Fruit fly (Drosophila melanogaster) whole organism, embryonic: ENCODE measurements around the gene Cpn.
A peak's percentile ranks its signal among the peaks of the same experiment; 100 is the strongest.

Experiments used
- CG10267 ChIP-seq: fragments of 200-800 bp; sonication (Bioruptor generic); optimal IDR thresholded peaks from 2 replicates; lab custom pipeline; 2018; ENCODE audit warnings: missing biosample characterization, mild to moderate bottlenecking, missing genetic modification characterization, moderate library complexity
- CG10321 ChIP-seq: fragments of 200-800 bp; sonication (Bioruptor generic); IDR thresholded peaks from 2 replicates; pipeline ENCODE4 v1.3.6; 2022; ENCODE audit warnings: missing biosample characterization, missing genetic modification characterization
- CG10959 ChIP-seq: fragments of 200-800 bp; sonication (Bioruptor generic); IDR thresholded peaks from 2 replicates; pipeline ENCODE4 v1.3.6; 2022; ENCODE audit warnings: missing biosample characterization, missing genetic modification characterization
- CG12236 ChIP-seq: fragments of 200-800 bp; sonication (Bioruptor generic); optimal IDR thresholded peaks from 2 replicates; lab custom pipeline; 2016; ENCODE audit warnings: missing biosample characterization, missing genetic modification characterization
- CG13624 ChIP-seq: fragments of 200-800 bp; sonication (Bioruptor generic); optimal IDR thresholded peaks from 2 replicates; lab custom pipeline; 2016; ENCODE audit warnings: missing biosample characterization, missing genetic modification characterization
- CG15479 ChIP-seq: fragments of 200-800 bp; sonication (Bioruptor generic); optimal IDR thresholded peaks from 3 replicates; lab custom pipeline; 2019; ENCODE audit warnings: missing biosample characterization, mild to moderate bottlenecking, missing genetic modification characterization, moderate library complexity
- CG15514 ChIP-seq: fragments of 200-800 bp; sonication (Bioruptor generic); optimal IDR thresholded peaks from 3 replicates; lab custom pipeline; 2017; ENCODE audit warnings: missing biosample characterization, missing genetic modification characterization, mild to moderate bottlenecking, moderate library complexity, missing genetic modification reagents
- CG17328 ChIP-seq: fragments of 200-800 bp; sonication (Bioruptor generic); IDR thresholded peaks from 2 replicates; pipeline ENCODE4 v1.3.6; 2022; ENCODE audit warnings: missing biosample characterization, missing genetic modification characterization
- CG17612 ChIP-seq: fragments of 200-800 bp; sonication (Bioruptor generic); IDR thresholded peaks from 2 replicates; pipeline ENCODE4 v1.3.6; 2022; ENCODE audit warnings: missing biosample characterization, missing genetic modification characterization
- CG18599 ChIP-seq: fragments of 200-800 bp; sonication (Bioruptor generic); optimal IDR thresholded peaks from 3 replicates; lab custom pipeline; 2017; ENCODE audit warnings: missing biosample characterization, missing genetic modification characterization, mild to moderate bottlenecking, moderate library complexity, missing genetic modification reagents
- CG18764 ChIP-seq: fragments of 200-800 bp; sonication (Bioruptor generic); optimal IDR thresholded peaks from 3 replicates; lab custom pipeline; 2016; ENCODE audit warnings: missing biosample characterization, missing genetic modification characterization
- CG2712 ChIP-seq: fragments of 200-800 bp; optimal IDR thresholded peaks from 3 replicates; lab custom pipeline; 2019; ENCODE audit warnings: missing biosample characterization, mild to moderate bottlenecking, missing genetic modification characterization, moderate library complexity
- CG3065 ChIP-seq: fragments of 200-800 bp; sonication (Bioruptor generic); optimal IDR thresholded peaks from 2 replicates; lab custom pipeline; 2016; ENCODE audit warnings: missing biosample characterization, missing genetic modification characterization
- CG4730 ChIP-seq: fragments of 200-800 bp; sonication (Bioruptor generic); IDR thresholded peaks from 2 replicates; pipeline ENCODE4 v1.3.6; 2022; ENCODE audit warnings: missing biosample characterization, missing genetic modification characterization
- CG4820 ChIP-seq: fragments of 200-800 bp; sonication (Bioruptor generic); optimal IDR thresholded peaks from 3 replicates; lab custom pipeline; 2016; ENCODE audit warnings: missing biosample characterization, missing genetic modification characterization
- CG5953 ChIP-seq: fragments of 200-800 bp; sonication (Bioruptor generic); IDR thresholded peaks from 2 replicates; pipeline ENCODE4 v1.3.6; 2022; ENCODE audit warnings: missing biosample characterization, missing genetic modification characterization
- CG6854 ChIP-seq: fragments of 200-800 bp; sonication (Bioruptor generic); optimal IDR thresholded peaks from 3 replicates; lab custom pipeline; 2017; ENCODE audit warnings: missing biosample characterization, mild to moderate bottlenecking, missing genetic modification characterization
- CG9727 ChIP-seq: fragments of 200-800 bp; sonication (Bioruptor generic); optimal IDR thresholded peaks from 3 replicates; lab custom pipeline; 2017; ENCODE audit warnings: missing biosample characterization, mild to moderate bottlenecking, missing genetic modification characterization
- CHES-1-like ChIP-seq: fragments of 200-800 bp; sonication (Bioruptor generic); optimal IDR thresholded peaks from 2 replicates; lab custom pipeline; 2016; ENCODE audit warnings: missing biosample characterization, missing genetic modification characterization
- CkIIα-i1 ChIP-seq: fragments of 200-800 bp; sonication (Bioruptor generic); IDR thresholded peaks from 2 replicates; pipeline ENCODE4 v1.3.6; 2022; ENCODE audit warnings: missing biosample characterization, missing genetic modification characterization
- D19A ChIP-seq: fragments of 200-800 bp; optimal IDR thresholded peaks from 3 replicates; lab custom pipeline; 2019; ENCODE audit warnings: missing biosample characterization, mild to moderate bottlenecking, missing genetic modification characterization, moderate library complexity
- Doc2 ChIP-seq: fragments of 200-800 bp; sonication (Bioruptor generic); IDR thresholded peaks from 2 replicates; pipeline ENCODE4 v1.3.6; 2022; ENCODE audit warnings: missing biosample characterization, missing genetic modification characterization
- Doc3 ChIP-seq: fragments of 200-800 bp; sonication (Bioruptor generic); IDR thresholded peaks from 3 replicates; pipeline ENCODE4 v1.3.6; 2022; ENCODE audit warnings: missing biosample characterization, missing genetic modification characterization; ENCODE audit not compliant: partially characterized antibody
- Dp ChIP-seq: fragments of 200-800 bp; sonication (Bioruptor generic); optimal IDR thresholded peaks from 2 replicates; lab custom pipeline; 2018; ENCODE audit warnings: missing biosample characterization, mild to moderate bottlenecking, missing genetic modification characterization, moderate library complexity
- Hand ChIP-seq: fragments of 200-800 bp; sonication (Bioruptor generic); optimal IDR thresholded peaks from 2 replicates; lab custom pipeline; 2017; ENCODE audit warnings: mild to moderate bottlenecking, missing biosample characterization, missing genetic modification reagents, missing genetic modification characterization
- Hey ChIP-seq: fragments of 200-800 bp; sonication (Bioruptor generic); optimal IDR thresholded peaks from 3 replicates; lab custom pipeline; 2018; ENCODE audit warnings: missing biosample characterization, mild to moderate bottlenecking, missing genetic modification characterization
- Hr51 ChIP-seq, 2 experiments: fragments of 200-800 bp; sonication (Bioruptor generic); optimal IDR thresholded peaks; 2 replicates in 1 of 2; 3 replicates in 1 of 2; lab custom pipeline; 2016 to 2018; ENCODE audit warnings: missing biosample characterization in 2 of 2, missing genetic modification characterization in 2 of 2, mild to moderate bottlenecking in 1 of 2, moderate library complexity in 1 of 2
- Lim3 ChIP-seq: fragments of 200-800 bp; sonication (Bioruptor generic); IDR thresholded peaks from 2 replicates; pipeline ENCODE4 v1.3.6; 2022; ENCODE audit warnings: missing biosample characterization, missing genetic modification characterization
- NFAT ChIP-seq: fragments of 200-800 bp; sonication (Bioruptor generic); IDR thresholded peaks from 2 replicates; pipeline ENCODE4 v1.3.6; 2022; ENCODE audit warnings: missing biosample characterization, missing genetic modification characterization
- Sry-δ ChIP-seq: fragments of 200-800 bp; sonication (Bioruptor generic); optimal IDR thresholded peaks from 2 replicates; lab custom pipeline; 2016; ENCODE audit warnings: missing biosample characterization, missing genetic modification characterization
- Taf1 ChIP-seq: fragments of 200-800 bp; sonication (Bioruptor generic); IDR thresholded peaks from 2 replicates; pipeline ENCODE4 v1.3.6; 2022; ENCODE audit warnings: missing biosample characterization, missing genetic modification characterization
- al ChIP-seq: fragments of 200-800 bp; sonication (Bioruptor generic); IDR thresholded peaks from 2 replicates; pipeline ENCODE4 v1.3.6; 2022; ENCODE audit warnings: missing biosample characterization, missing genetic modification characterization
- chif ChIP-seq, 2 experiments: fragments of 200-800 bp; sonication (Bioruptor generic); optimal IDR thresholded peaks; 3 replicates each; lab custom pipeline; 2016; ENCODE audit warnings: missing biosample characterization in 2 of 2, missing genetic modification characterization in 2 of 2
- chn ChIP-seq: fragments of 200-800 bp; sonication (Bioruptor generic); optimal IDR thresholded peaks from 2 replicates; lab custom pipeline; 2016; ENCODE audit warnings: missing biosample characterization, missing genetic modification characterization
- croc ChIP-seq: fragments of 200-800 bp; sonication (Bioruptor generic); conservative IDR thresholded peaks from 3 replicates; pipeline ENCODE4 v1.3.6; 2022; ENCODE audit warnings: missing biosample characterization, missing genetic modification characterization
- dysf ChIP-seq: fragments of 200-800 bp; sonication (Bioruptor generic); IDR thresholded peaks from 3 replicates; pipeline ENCODE4 v1.3.6; 2022; ENCODE audit warnings: missing biosample characterization, missing genetic modification characterization
- gfzf ChIP-seq: fragments of 200-800 bp; sonication (Bioruptor generic); optimal IDR thresholded peaks from 2 replicates; lab custom pipeline; 2016; ENCODE audit warnings: missing biosample characterization, mild to moderate bottlenecking, missing genetic modification characterization, moderate library complexity
- h ChIP-seq: fragments of >200 bp; optimal IDR thresholded peaks from 2 replicates; lab custom pipeline; 2017
- hth ChIP-seq: fragments of >200 bp; optimal IDR thresholded peaks from 2 replicates; lab custom pipeline; 2017; ENCODE audit warnings: inconsistent platforms
- jumu ChIP-seq: fragments of 200-800 bp; sonication (Bioruptor generic); optimal IDR thresholded peaks from 3 replicates; lab custom pipeline; 2016; ENCODE audit warnings: missing biosample characterization, missing genetic modification characterization
- kah ChIP-seq: fragments of 200-800 bp; sonication (Bioruptor generic); optimal IDR thresholded peaks from 2 replicates; lab custom pipeline; 2018; ENCODE audit warnings: missing biosample characterization, mild to moderate bottlenecking, missing genetic modification characterization
- nom ChIP-seq: fragments of 200-800 bp; sonication (Bioruptor generic); optimal IDR thresholded peaks from 2 replicates; lab custom pipeline; 2017; ENCODE audit warnings: missing biosample characterization, missing genetic modification characterization, mild to moderate bottlenecking, moderate library complexity, missing genetic modification reagents
- psq ChIP-seq: fragments of 200-800 bp; sonication (Bioruptor generic); optimal IDR thresholded peaks from 2 replicates; lab custom pipeline; 2017; ENCODE audit warnings: missing biosample characterization, missing genetic modification characterization
- pzg ChIP-seq: fragments of 200-800 bp; sonication (Bioruptor generic); optimal IDR thresholded peaks from 3 replicates; lab custom pipeline; 2018; ENCODE audit warnings: missing biosample characterization, mild to moderate bottlenecking, missing genetic modification characterization, moderate library complexity
- sens-2 ChIP-seq: fragments of 200-800 bp; sonication (Bioruptor generic); IDR thresholded peaks from 2 replicates; pipeline ENCODE4 v1.3.6; 2022; ENCODE audit warnings: missing biosample characterization, missing genetic modification characterization
- slbo ChIP-seq: fragments of 200-800 bp; sonication (Bioruptor generic); IDR thresholded peaks from 2 replicates; pipeline ENCODE4 v1.3.6; 2022; ENCODE audit warnings: missing biosample characterization, missing genetic modification characterization
- slp2 ChIP-seq: fragments of 200-800 bp; sonication (Bioruptor generic); optimal IDR thresholded peaks from 2 replicates; lab custom pipeline; 2016; ENCODE audit warnings: missing biosample characterization, missing genetic modification characterization
- sqz ChIP-seq: fragments of 200-800 bp; sonication (Bioruptor generic); optimal IDR thresholded peaks from 3 replicates; lab custom pipeline; 2018; ENCODE audit warnings: missing biosample characterization, mild to moderate bottlenecking, missing genetic modification characterization
- tgo ChIP-seq: fragments of 200-800 bp; sonication (Bioruptor generic); IDR thresholded peaks from 3 replicates; pipeline ENCODE4 v1.3.6; 2022; ENCODE audit warnings: missing biosample characterization, missing genetic modification characterization
- tin ChIP-seq: fragments of 200-800 bp; sonication (Bioruptor generic); optimal IDR thresholded peaks from 3 replicates; lab custom pipeline; 2016; ENCODE audit warnings: missing biosample characterization, missing genetic modification characterization
- wdn ChIP-seq: fragments of 200-800 bp; sonication (Bioruptor generic); IDR thresholded peaks from 2 replicates; pipeline ENCODE4 v1.3.6; 2022; ENCODE audit warnings: missing biosample characterization, missing genetic modification characterization
- wor ChIP-seq: fragments of 200-800 bp; sonication (Bioruptor generic); IDR thresholded peaks from 2 replicates; pipeline ENCODE4 v1.3.6; 2022; ENCODE audit warnings: missing biosample characterization, missing genetic modification characterization

Gene Cpn

dm6 chr3R:12121161-12121560 is 44.8 kb downstream of the Cpn start (continued):
- TF ChIP-seq Sry-δ (GFP tag; lab: Kevin White, UChicago): peak; percentile 59
- TF ChIP-seq kah (GFP tag; lab: Kevin White, UChicago): peak; percentile 39
- peak; percentile 37 for TF ChIP-seq D19A (tag; lab: Kevin White, UChicago)
- peak; percentile 81 for TF ChIP-seq CG12236
- peak; percentile 79 for TF ChIP-seq CG10321
- peak; percentile 89 for TF ChIP-seq Doc2 (GFP tag; lab: Robert Waterston, UW)
- peak; percentile 64 to 89 for TF ChIP-seq Hr51 (GFP tag; optimal IDR thresholded peaks at IDR 0.05; lab: Kevin White, UChicago)
- peak; percentile 53 for TF ChIP-seq Hey (tag; lab: Kevin White, UChicago)
- peak; percentile 93 for TF ChIP-seq tgo (GFP tag; lab: Robert Waterston, UW)
- TF ChIP-seq CG17328 (GFP tag; lab: Robert Waterston, UW): peak; percentile 96
- peak; percentile 69 for TF ChIP-seq psq (GFP tag; lab: Kevin White, UChicago)
- peak; percentile 89 for TF ChIP-seq CG18764 (GFP tag; lab: Kevin White, UChicago)
- TF ChIP-seq CG4730 (GFP tag; lab: Robert Waterston, UW): peak; percentile 90
- TF ChIP-seq croc: peak; percentile 87
- peak; percentile 78 for TF ChIP-seq CG18599
- peak; percentile 74 for TF ChIP-seq CG2712 (tag; lab: Kevin White, UChicago)
- TF ChIP-seq Taf1 (GFP tag; lab: Robert Waterston, UW): peak; percentile 75; the same call in 1 of the 2 replicates
- TF ChIP-seq sqz (GFP tag; lab: Kevin White, UChicago): peak; percentile 61
- peak; percentile 85 for TF ChIP-seq CG3065 (GFP tag; lab: Kevin White, UChicago)
- peak; percentile 70 for TF ChIP-seq CG10267 (tag; lab: Kevin White, UChicago)
- TF ChIP-seq CG15479 (GFP tag; lab: Kevin White, UChicago): peak; percentile 24
- TF ChIP-seq CG13624 (GFP tag; lab: Kevin White, UChicago): peak; percentile 93
- TF ChIP-seq al (GFP tag; lab: Robert Waterston, UW): peak; percentile 93
- peak; percentile 87 for TF ChIP-seq CG10959 (GFP tag; lab: Robert Waterston, UW)
- TF ChIP-seq sens-2: peak; percentile 87
- TF ChIP-seq Doc3 (GFP tag; lab: Robert Waterston, UW): no peak
- peak; percentile 27 for TF ChIP-seq pzg
- TF ChIP-seq CG5953 (GFP tag; lab: Robert Waterston, UW): peak; percentile 95
- peak; percentile 93 for TF ChIP-seq jumu (GFP tag; lab: Kevin White, UChicago)
- peak; percentile 87 for TF ChIP-seq slp2 (GFP tag; lab: Kevin White, UChicago)
- TF ChIP-seq chn (GFP tag; lab: Kevin White, UChicago): peak; percentile 89
- no peak for TF ChIP-seq Dp
- TF ChIP-seq Hand (GFP tag; lab: Kevin White, UChicago): no peak
- peak; percentile 89 for TF ChIP-seq tin (GFP tag; lab: Kevin White, UChicago)
- peak; percentile 49 for TF ChIP-seq CG6854 (GFP tag; lab: Kevin White, UChicago)
- TF ChIP-seq CG4820 (GFP tag; lab: Kevin White, UChicago): peak; percentile 84
- no peak for TF ChIP-seq nom
- peak; percentile 88 for TF ChIP-seq Lim3 (GFP tag; lab: Robert Waterston, UW)
- TF ChIP-seq dysf: peak; percentile 93
- TF ChIP-seq hth (lab: Kevin White, UChicago): no peak
- TF ChIP-seq CG15514 (GFP tag; lab: Kevin White, UChicago): peak; percentile 70
- TF ChIP-seq NFAT (GFP tag; lab: Robert Waterston, UW): peak; percentile 96
- TF ChIP-seq wdn (GFP tag; lab: Robert Waterston, UW): peak; percentile 92
- TF ChIP-seq gfzf: no peak
- peak; percentile 83 for TF ChIP-seq CG9727 (GFP tag; lab: Kevin White, UChicago)
- TF ChIP-seq slbo: peak; percentile 99
- no peak for TF ChIP-seq h
- peak; percentile 76 for TF ChIP-seq wor (GFP tag; lab: Robert Waterston, UW)
- TF ChIP-seq chif (GFP tag; optimal IDR thresholded peaks at IDR 0.05; lab: Kevin White, UChicago): peak; percentile 85 to 93
- peak; percentile 85 for TF ChIP-seq CkIIα-i1 (GFP tag; lab: Robert Waterston, UW)
- peak; percentile 90 for TF ChIP-seq CG17612 (GFP tag; lab: Robert Waterston, UW)
- TF ChIP-seq CHES-1-like (GFP tag; lab: Kevin White, UChicago): peak; percentile 81
